Fruit fly (Drosophila melanogaster): ENCODE results near the gene Mau2.

DNA sequence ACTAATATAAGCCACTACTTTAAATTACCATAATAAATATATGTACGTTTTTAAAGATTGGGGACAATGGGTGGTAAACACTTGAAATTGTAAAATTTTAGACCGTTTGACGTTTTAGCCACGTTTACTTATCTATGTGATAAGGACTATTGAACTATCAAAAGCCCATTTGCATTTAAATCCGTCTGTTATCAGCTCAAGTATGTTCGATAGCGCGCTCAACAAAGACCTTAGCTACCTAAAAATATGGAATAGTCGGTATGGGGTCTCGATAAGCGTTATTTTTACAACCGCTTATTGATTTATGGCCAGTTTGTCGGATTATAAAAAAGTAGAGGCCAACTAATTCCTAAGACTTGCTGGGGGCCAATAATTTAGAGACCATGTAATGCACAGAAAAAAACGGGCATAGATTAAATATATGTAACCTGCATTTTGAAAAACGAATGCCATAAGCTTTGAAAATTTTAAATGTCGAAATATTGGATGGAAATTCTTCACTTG is 22.7 kb downstream of the Mau2 start:
- TF ChIP-seq Myc (optimal IDR thresholded peaks at IDR 0.05), result no peak
- no peak for TF ChIP-seq h (optimal IDR thresholded peaks at IDR 0.05)
- TF ChIP-seq Sin3A (optimal IDR thresholded peaks at IDR 0.05), result no peak
- TF ChIP-seq ttk (optimal IDR thresholded peaks at IDR 0.05), result no peak
- no peak for TF ChIP-seq insv (optimal IDR thresholded peaks at IDR 0.05)

All from Kc167 (cell line).